Worm (Caenorhabditis elegans): ENCODE measurements around the gene hsp-90.

hsp-90 gene

ce11 chrV:14685435-14686058 is 829 bp downstream of the hsp-90 start, which contains the start of gene C47E8.4 (continued):
- TF ChIP-seq aha-1 (tag; optimal IDR thresholded peaks at IDR 0.05) (peak; percentile 94), lir-3 (tag; optimal IDR thresholded peaks at IDR 0.05; ENCODE audit: poor library complexity) (peak; percentile 99), mef-2 (tag; optimal IDR thresholded peaks at IDR 0.05) (peak; percentile 63), egl-27 (tag; optimal IDR thresholded peaks at IDR 0.05) (peak; percentile 85 to 89), blmp-1 (tag; optimal IDR thresholded peaks at IDR 0.05) (peak; percentile 80), nhr-28 (tag; optimal IDR thresholded peaks at IDR 0.05) (peak; percentile 72), skn-1 (tag; optimal IDR thresholded peaks at IDR 0.05) (peak; percentile 95), nhr-12 (tag; optimal IDR thresholded peaks at IDR 0.05) (peak; percentile 74), ztf-4 (tag; optimal IDR thresholded peaks at IDR 0.05) (peak; percentile 98), tbx-2 (tag; optimal IDR thresholded peaks at IDR 0.05) (peak; percentile 100), lin-14 (GFP tag; optimal IDR thresholded peaks at IDR 0.05) (peak; percentile 99), lin-35 (GFP tag; optimal IDR thresholded peaks at IDR 0.05) (peak; percentile 91 to 92), pqm-1 (tag; optimal IDR thresholded peaks at IDR 0.05) (peak; percentile 70), nhr-90 (tag; optimal IDR thresholded peaks at IDR 0.05; ENCODE audit: poor library complexity) (peak; percentile 99), vab-15 (tag; optimal IDR thresholded peaks at IDR 0.05) (peak; percentile 95), sox-4 (tag; optimal IDR thresholded peaks at IDR 0.05) (peak; percentile 99), elt-2 (tag; optimal IDR thresholded peaks at IDR 0.05) (peak; percentile 90), F16B12.6 (tag; optimal IDR thresholded peaks at IDR 0.05) (peak; percentile 26), nhr-76 (tag; optimal IDR thresholded peaks at IDR 0.05) (peak; percentile 83), hlh-17 (GFP tag; optimal IDR thresholded peaks at IDR 0.05; ENCODE audit: borderline replicate concordance) (peak; percentile 85), C34B4.2 (tag; optimal IDR thresholded peaks at IDR 0.05) (peak; percentile 89), snpc-4 (tag; optimal IDR thresholded peaks at IDR 0.05) (peak; percentile 89), aly-2 (tag; optimal IDR thresholded peaks at IDR 0.05) (peak; percentile 95), lin-15B (tag; optimal IDR thresholded peaks at IDR 0.05) (peak; percentile 99), unc-130 (tag; optimal IDR thresholded peaks at IDR 0.05) (peak; percentile 97), ces-1 (GFP tag; optimal IDR thresholded peaks at IDR 0.05) (no peak), ztf-11 (tag; optimal IDR thresholded peaks at IDR 0.05) (peak; percentile 53 to 100), dpl-1 (GFP tag; optimal IDR thresholded peaks at IDR 0.05) (peak; percentile 90), elt-3 (tag; optimal IDR thresholded peaks at IDR 0.05) (peak in 4 of 6 experiments; percentile 12 to 99 (median 89)), nhr-20 (tag; optimal IDR thresholded peaks at IDR 0.05) (peak; percentile 99), mep-1 (tag; optimal IDR thresholded peaks at IDR 0.05) (peak; percentile 98), zip-4 (GFP tag; optimal IDR thresholded peaks at IDR 0.05) (peak; percentile 94), ceh-8 (GFP tag; optimal IDR thresholded peaks at IDR 0.05) (peak; percentile 98), egl-13 (tag; optimal IDR thresholded peaks at IDR 0.05) (peak; percentile 99), hlh-4 (tag; optimal IDR thresholded peaks at IDR 0.05) (peak; percentile 65), C16A3.4 (tag; optimal IDR thresholded peaks at IDR 0.05) (peak; percentile 97), nhr-237 (tag; optimal IDR thresholded peaks at IDR 0.05) (peak; percentile 96), unc-86 (tag; optimal IDR thresholded peaks at IDR 0.05) (peak; percentile 99), hpl-2 (GFP tag; optimal IDR thresholded peaks at IDR 0.05) (peak; percentile 54), irx-1 (tag; optimal IDR thresholded peaks at IDR 0.05) (peak; percentile 99), ceh-82 (tag; optimal IDR thresholded peaks at IDR 0.05) (peak; percentile 97 to 98 (median 98))
